Fruit fly (Drosophila melanogaster) whole organism, embryonic: Measurements from ENCODE around the gene bwa.
A peak's percentile ranks its signal among the peaks of the same experiment; 100 is the strongest.

Source experiments
- Aef1 ChIP-seq: fragments of 200-800 bp; sonication (Bioruptor generic); IDR thresholded peaks from 3 replicates; pipeline ENCODE4 v1.3.6; 2022; ENCODE audit warnings: missing biosample characterization, missing genetic modification characterization
- B-H1 ChIP-seq: fragments of 200-800 bp; sonication (Bioruptor generic); IDR thresholded peaks from 3 replicates; pipeline ENCODE4 v1.3.6; 2022; ENCODE audit warnings: missing biosample characterization, missing genetic modification characterization
- Blimp-1 ChIP-seq: fragments of 200-800 bp; sonication (Bioruptor generic); optimal IDR thresholded peaks from 3 replicates; lab custom pipeline; 2018; ENCODE audit warnings: missing biosample characterization, missing genetic modification characterization, mild to moderate bottlenecking, moderate library complexity, missing genetic modification reagents
- CG10565 ChIP-seq: fragments of 200-800 bp; sonication (Bioruptor generic); optimal IDR thresholded peaks from 3 replicates; lab custom pipeline; 2016; ENCODE audit warnings: missing biosample characterization, mild to moderate bottlenecking, missing genetic modification characterization
- CG12769 ChIP-seq: fragments of 200-800 bp; sonication (Bioruptor generic); optimal IDR thresholded peaks from 2 replicates; lab custom pipeline; 2019; ENCODE audit warnings: missing biosample characterization, mild to moderate bottlenecking, missing genetic modification characterization, moderate library complexity
- CG13287 ChIP-seq: fragments of 200-800 bp; sonication (Bioruptor generic); IDR thresholded peaks from 2 replicates; pipeline ENCODE4 v1.3.6; 2022; ENCODE audit warnings: missing biosample characterization, missing genetic modification characterization; ENCODE audit not compliant: partially characterized antibody
- CG15696 ChIP-seq: fragments of 200-800 bp; sonication (Bioruptor generic); optimal IDR thresholded peaks from 2 replicates; lab custom pipeline; 2019; ENCODE audit warnings: missing biosample characterization, mild to moderate bottlenecking, missing genetic modification characterization, moderate library complexity
- CG18262 ChIP-seq: fragments of 200-800 bp; optimal IDR thresholded peaks from 3 replicates; lab custom pipeline; 2019; ENCODE audit warnings: missing biosample characterization, mild to moderate bottlenecking, missing genetic modification characterization, moderate library complexity
- CG2202 ChIP-seq: fragments of 200-800 bp; sonication (Bioruptor generic); optimal IDR thresholded peaks from 2 replicates; lab custom pipeline; 2018; ENCODE audit warnings: missing biosample characterization, mild to moderate bottlenecking, missing genetic modification characterization
- CG30403 ChIP-seq: fragments of 200-800 bp; sonication (Bioruptor generic); optimal IDR thresholded peaks from 3 replicates; lab custom pipeline; 2016; ENCODE audit warnings: missing biosample characterization, missing genetic modification characterization
- CG30431 ChIP-seq: fragments of 200-800 bp; sonication (Bioruptor generic); optimal IDR thresholded peaks from 2 replicates; lab custom pipeline; 2017; ENCODE audit warnings: missing biosample characterization, missing genetic modification characterization
- CG3163 ChIP-seq: fragments of 200-800 bp; sonication (Bioruptor generic); optimal IDR thresholded peaks from 3 replicates; lab custom pipeline; 2016; ENCODE audit warnings: missing biosample characterization, missing genetic modification characterization
- CG4404 ChIP-seq: fragments of 200-800 bp; sonication (Bioruptor generic); IDR thresholded peaks from 2 replicates; pipeline ENCODE4 v1.3.6; 2022; ENCODE audit warnings: missing biosample characterization, missing genetic modification characterization
- CG4617 ChIP-seq: fragments of 200-800 bp; sonication (Bioruptor generic); optimal IDR thresholded peaks from 3 replicates; lab custom pipeline; 2016; ENCODE audit warnings: missing biosample characterization, missing genetic modification characterization, borderline replicate concordance
- CG6254 ChIP-seq: fragments of 200-800 bp; sonication (Bioruptor generic); optimal IDR thresholded peaks from 3 replicates; lab custom pipeline; 2017; ENCODE audit warnings: mild to moderate bottlenecking, missing biosample characterization, missing genetic modification reagents, missing genetic modification characterization
- CG6683 ChIP-seq: fragments of 200-800 bp; sonication (Bioruptor generic); optimal IDR thresholded peaks from 2 replicates; lab custom pipeline; 2017; ENCODE audit warnings: missing biosample characterization, mild to moderate bottlenecking, missing genetic modification characterization, missing genetic modification reagents
- CG7963 ChIP-seq: fragments of 200-800 bp; sonication (Bioruptor generic); IDR thresholded peaks from 3 replicates; pipeline ENCODE4 v1.3.6; 2022; ENCODE audit warnings: missing biosample characterization, missing genetic modification characterization; ENCODE audit not compliant: partially characterized antibody
- CG8089 ChIP-seq: fragments of 200-800 bp; sonication (Bioruptor generic); optimal IDR thresholded peaks from 3 replicates; lab custom pipeline; 2016; ENCODE audit warnings: missing biosample characterization, missing genetic modification characterization
- CG8388 ChIP-seq: fragments of 200-800 bp; sonication (Bioruptor generic); optimal IDR thresholded peaks from 2 replicates; lab custom pipeline; 2019; ENCODE audit warnings: missing biosample characterization, mild to moderate bottlenecking, missing genetic modification characterization, moderate library complexity
- D19A ChIP-seq: fragments of 200-800 bp; optimal IDR thresholded peaks from 3 replicates; lab custom pipeline; 2019; ENCODE audit warnings: missing biosample characterization, mild to moderate bottlenecking, missing genetic modification characterization, moderate library complexity
- Drgx ChIP-seq: fragments of 200-800 bp; sonication (Bioruptor generic); IDR thresholded peaks from 2 replicates; pipeline ENCODE4 v1.3.6; 2022; ENCODE audit warnings: missing biosample characterization, missing genetic modification characterization
- H2.0 ChIP-seq: fragments of 200-800 bp; sonication (Bioruptor generic); IDR thresholded peaks from 2 replicates; pipeline ENCODE4 v1.3.6; 2022; ENCODE audit warnings: missing biosample characterization, missing genetic modification characterization
- Lpt ChIP-seq: fragments of >200 bp; optimal IDR thresholded peaks from 2 replicates; lab custom pipeline; 2018; ENCODE audit warnings: missing biosample characterization, missing genetic modification characterization
- Myb ChIP-seq: fragments of 200-800 bp; sonication (Bioruptor generic); optimal IDR thresholded peaks from 2 replicates; lab custom pipeline; 2016; ENCODE audit warnings: missing biosample characterization, missing genetic modification characterization
- NFAT ChIP-seq: fragments of 200-800 bp; sonication (Bioruptor generic); IDR thresholded peaks from 2 replicates; pipeline ENCODE4 v1.3.6; 2022; ENCODE audit warnings: missing biosample characterization, missing genetic modification characterization
- Neu2 ChIP-seq: fragments of 200-800 bp; sonication (Bioruptor generic); optimal IDR thresholded peaks from 3 replicates; lab custom pipeline; 2016; ENCODE audit warnings: missing biosample characterization, missing genetic modification characterization, borderline replicate concordance
- Opbp ChIP-seq: fragments of 200-800 bp; sonication (Bioruptor generic); IDR thresholded peaks from 3 replicates; pipeline ENCODE4 v1.3.6; 2022; ENCODE audit warnings: missing biosample characterization, missing genetic modification characterization; ENCODE audit not compliant: partially characterized antibody
- Ravus ChIP-seq: fragments of 200-800 bp; sonication (Bioruptor generic); IDR thresholded peaks from 2 replicates; pipeline ENCODE4 v1.3.6; 2022; ENCODE audit warnings: missing biosample characterization, missing genetic modification characterization
- Rx ChIP-seq: fragments of 200-800 bp; sonication (Bioruptor generic); IDR thresholded peaks from 2 replicates; pipeline ENCODE4 v1.3.6; 2022; ENCODE audit warnings: missing biosample characterization, missing genetic modification characterization
- Ssrp ChIP-seq: fragments of 200-800 bp; sonication (Bioruptor generic); optimal IDR thresholded peaks from 2 replicates; lab custom pipeline; 2018; ENCODE audit warnings: missing biosample characterization, mild to moderate bottlenecking, missing genetic modification characterization, moderate library complexity
- ab ChIP-seq: fragments of 200-800 bp; sonication (Bioruptor generic); optimal IDR thresholded peaks from 2 replicates; lab custom pipeline; 2016; ENCODE audit warnings: missing biosample characterization, missing genetic modification characterization
- abd-A ChIP-seq: fragments of 200-800 bp; sonication (Bioruptor generic); optimal IDR thresholded peaks from 3 replicates; lab custom pipeline; 2019; ENCODE audit warnings: missing biosample characterization, mild to moderate bottlenecking, missing genetic modification characterization, moderate library complexity
- al ChIP-seq: fragments of 200-800 bp; sonication (Bioruptor generic); IDR thresholded peaks from 2 replicates; pipeline ENCODE4 v1.3.6; 2022; ENCODE audit warnings: missing biosample characterization, missing genetic modification characterization
- crc ChIP-seq: fragments of 200-800 bp; sonication (Bioruptor generic); optimal IDR thresholded peaks from 2 replicates; lab custom pipeline; 2016; ENCODE audit warnings: missing biosample characterization, missing genetic modification characterization
- cwo ChIP-seq: fragments of 200-800 bp; sonication (Bioruptor generic); optimal IDR thresholded peaks from 3 replicates; lab custom pipeline; 2017; ENCODE audit warnings: missing biosample characterization, missing genetic modification characterization, mild to moderate bottlenecking, moderate library complexity, missing genetic modification reagents
- esg ChIP-seq: fragments of 200-800 bp; sonication (Bioruptor generic); conservative IDR thresholded peaks from 2 replicates; pipeline ENCODE4 v1.3.6; 2022; ENCODE audit warnings: missing biosample characterization, missing genetic modification characterization
- ftz-f1 ChIP-seq: fragments of 200-800 bp; sonication (Bioruptor generic); optimal IDR thresholded peaks from 2 replicates; lab custom pipeline; 2016; ENCODE audit warnings: missing biosample characterization, missing genetic modification characterization
- gce ChIP-seq: fragments of 200-800 bp; sonication (Bioruptor generic); IDR thresholded peaks from 3 replicates; pipeline ENCODE4 v1.3.6; 2022; ENCODE audit warnings: missing biosample characterization, missing genetic modification characterization
- grau ChIP-seq: fragments of 200-800 bp; optimal IDR thresholded peaks from 3 replicates; lab custom pipeline; 2019; ENCODE audit warnings: missing biosample characterization, mild to moderate bottlenecking, missing genetic modification characterization, moderate library complexity
- gsb-n ChIP-seq: fragments of 200-800 bp; sonication (Bioruptor generic); optimal IDR thresholded peaks from 3 replicates; lab custom pipeline; 2018; ENCODE audit warnings: missing biosample characterization, mild to moderate bottlenecking, missing genetic modification characterization
- jigr1 ChIP-seq: fragments of 200-800 bp; sonication (Bioruptor generic); IDR thresholded peaks from 3 replicates; pipeline ENCODE4 v1.3.6; 2022; ENCODE audit warnings: missing biosample characterization, missing genetic modification characterization
- kah ChIP-seq: fragments of 200-800 bp; sonication (Bioruptor generic); optimal IDR thresholded peaks from 2 replicates; lab custom pipeline; 2018; ENCODE audit warnings: missing biosample characterization, mild to moderate bottlenecking, missing genetic modification characterization
- org-1 ChIP-seq: fragments of 200-800 bp; sonication (Bioruptor generic); optimal IDR thresholded peaks from 2 replicates; lab custom pipeline; 2017; ENCODE audit warnings: missing biosample characterization, missing genetic modification characterization
- otp ChIP-seq: fragments of 200-800 bp; sonication (Bioruptor generic); IDR thresholded peaks from 3 replicates; pipeline ENCODE4, ENCODE4 v1.3.6; 2022; ENCODE audit warnings: missing biosample characterization, missing genetic modification characterization
- ro ChIP-seq: fragments of 200-800 bp; sonication (Bioruptor generic); IDR thresholded peaks from 2 replicates; pipeline ENCODE4 v1.3.6; 2022; ENCODE audit warnings: missing biosample characterization, missing genetic modification characterization
- slp2 ChIP-seq: fragments of 200-800 bp; sonication (Bioruptor generic); optimal IDR thresholded peaks from 2 replicates; lab custom pipeline; 2016; ENCODE audit warnings: missing biosample characterization, missing genetic modification characterization
- ssp ChIP-seq: fragments of 200-800 bp; sonication (Bioruptor generic); IDR thresholded peaks from 2 replicates; pipeline ENCODE4 v1.3.6; 2022; ENCODE audit warnings: missing biosample characterization, missing genetic modification characterization
- tgo ChIP-seq: fragments of 200-800 bp; sonication (Bioruptor generic); IDR thresholded peaks from 3 replicates; pipeline ENCODE4 v1.3.6; 2022; ENCODE audit warnings: missing biosample characterization, missing genetic modification characterization
- yki ChIP-seq: fragments of >200 bp; optimal IDR thresholded peaks from 3 replicates; lab custom pipeline; 2018
- zfh1 ChIP-seq: fragments of 200-800 bp; sonication (Bioruptor generic); IDR thresholded peaks from 3 replicates; pipeline ENCODE4 v1.3.6; 2022; ENCODE audit warnings: missing biosample characterization, missing genetic modification characterization
- zfh2 ChIP-seq: fragments of 200-800 bp; sonication (Bioruptor generic); optimal IDR thresholded peaks from 2 replicates; lab custom pipeline; 2016; ENCODE audit warnings: missing biosample characterization, missing genetic modification characterization

bwa gene

DNA sequence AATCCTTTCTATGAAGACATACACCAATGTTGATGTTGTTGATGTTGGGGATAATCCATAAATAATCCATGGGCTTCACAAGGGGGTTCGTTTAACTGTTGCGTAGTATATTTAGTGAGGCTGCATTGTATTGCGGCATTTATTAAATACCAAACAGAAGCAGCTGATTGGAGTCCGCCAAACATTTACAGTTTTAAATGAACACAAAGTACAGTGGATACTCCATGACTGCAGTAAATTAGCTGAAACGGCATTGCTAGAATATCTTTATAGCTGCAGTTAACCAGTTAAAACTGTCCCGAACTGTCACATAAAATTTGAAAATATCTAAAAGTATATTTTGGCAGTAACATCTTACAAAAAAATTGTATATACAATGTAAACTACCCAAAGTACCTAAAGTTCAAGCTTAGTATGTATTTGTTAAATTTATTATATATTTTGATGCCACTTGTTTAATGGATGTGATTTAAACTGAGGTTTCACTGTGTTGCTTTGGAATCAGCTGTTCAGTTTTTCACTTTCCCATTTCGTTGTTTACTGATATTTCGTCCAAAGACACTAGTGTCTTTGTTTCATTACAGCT lies 25.0 kb downstream of the bwa start, which contains the start of the genes CG10747 and Pyroxd1 (continued):
- TF ChIP-seq Drgx (GFP tag; lab: Robert Waterston, UW) = peak; percentile 98
- TF ChIP-seq Myb = peak; percentile 80
- peak; percentile 99 for TF ChIP-seq CG30403 (GFP tag; lab: Kevin White, UChicago)
- peak; percentile 96 for TF ChIP-seq CG18262
- peak; percentile 96 for TF ChIP-seq CG4404
- peak; percentile 90 for TF ChIP-seq D19A
- TF ChIP-seq Neu2 (GFP tag; lab: Kevin White, UChicago) = peak; percentile 66
- no peak for TF ChIP-seq Lpt (GFP tag; lab: Kevin White, UChicago)
- peak; percentile 86 for TF ChIP-seq Ravus (GFP tag; lab: Robert Waterston, UW)
- TF ChIP-seq CG10565 (GFP tag; lab: Kevin White, UChicago) = peak; percentile 84
- TF ChIP-seq CG8388 = peak; percentile 95
- TF ChIP-seq gsb-n (tag; lab: Kevin White, UChicago) = peak; percentile 94
- no peak for TF ChIP-seq CG7963 (GFP tag; lab: Robert Waterston, UW)
- TF ChIP-seq zfh2 (GFP tag; lab: Kevin White, UChicago) = peak; percentile 97
- peak; percentile 64 for TF ChIP-seq ftz-f1 (GFP tag; lab: Kevin White, UChicago)
- peak; percentile 89 for TF ChIP-seq CG6683
- peak; percentile 94 for TF ChIP-seq CG30431
- TF ChIP-seq CG13287 = peak; percentile 31; the same call in 1 of the 2 replicates
- peak; percentile 92 for TF ChIP-seq org-1
- TF ChIP-seq ro = peak; percentile 92
- TF ChIP-seq CG3163 (GFP tag; lab: Kevin White, UChicago) = peak; percentile 76
- TF ChIP-seq Opbp = no peak
- peak; percentile 93 for TF ChIP-seq jigr1 (GFP tag; lab: Robert Waterston, UW)
- peak; percentile 91 for TF ChIP-seq H2.0 (GFP tag; lab: Robert Waterston, UW)
- no peak for TF ChIP-seq abd-A
- peak; percentile 94 for TF ChIP-seq zfh1 (GFP tag; lab: Robert Waterston, UW)
- TF ChIP-seq B-H1 (GFP tag; lab: Robert Waterston, UW) = peak; percentile 91
- TF ChIP-seq esg (GFP tag; lab: Robert Waterston, UW) = peak; percentile 96
- TF ChIP-seq kah (GFP tag; lab: Kevin White, UChicago) = peak; percentile 90
- peak; percentile 87 for TF ChIP-seq CG8089
- TF ChIP-seq slp2 (GFP tag; lab: Kevin White, UChicago) = peak; percentile 89
- peak; percentile 97 for TF ChIP-seq Ssrp (tag; lab: Kevin White, UChicago)
- TF ChIP-seq Aef1 (GFP tag; lab: Robert Waterston, UW) = peak; percentile 95
- no peak for TF ChIP-seq yki
- peak; percentile 84 for TF ChIP-seq otp (GFP tag; lab: Robert Waterston, UW)
- TF ChIP-seq cwo = peak; percentile 91
- peak; percentile 97 for TF ChIP-seq CG12769 (tag; lab: Kevin White, UChicago)
- TF ChIP-seq gce (GFP tag; lab: Robert Waterston, UW) = peak; percentile 80; the same call in 2 of the 3 replicates
- peak; percentile 81 for TF ChIP-seq CG2202 (tag; lab: Kevin White, UChicago)
- TF ChIP-seq al = peak; percentile 97
- peak; percentile 87 for TF ChIP-seq Rx (GFP tag; lab: Robert Waterston, UW)
- TF ChIP-seq NFAT (GFP tag; lab: Robert Waterston, UW) = peak; percentile 94
- peak; percentile 94 for TF ChIP-seq CG4617 (GFP tag; lab: Kevin White, UChicago)
- TF ChIP-seq Blimp-1 = peak; percentile 93
- peak; percentile 86 for TF ChIP-seq ssp
- peak; percentile 92 for TF ChIP-seq ab (GFP tag; lab: Kevin White, UChicago)
- TF ChIP-seq grau (tag; lab: Kevin White, UChicago) = peak; percentile 100
- TF ChIP-seq crc (GFP tag; lab: Kevin White, UChicago) = peak; percentile 90
- peak; percentile 86 for TF ChIP-seq CG6254 (GFP tag; lab: Kevin White, UChicago)
- peak; percentile 94 for TF ChIP-seq CG15696 (tag; lab: Kevin White, UChicago)
- peak; percentile 98 for TF ChIP-seq tgo (GFP tag; lab: Robert Waterston, UW)
